Worm (Caenorhabditis elegans): ENCODE data around the gene gsto-3.

DNA sequence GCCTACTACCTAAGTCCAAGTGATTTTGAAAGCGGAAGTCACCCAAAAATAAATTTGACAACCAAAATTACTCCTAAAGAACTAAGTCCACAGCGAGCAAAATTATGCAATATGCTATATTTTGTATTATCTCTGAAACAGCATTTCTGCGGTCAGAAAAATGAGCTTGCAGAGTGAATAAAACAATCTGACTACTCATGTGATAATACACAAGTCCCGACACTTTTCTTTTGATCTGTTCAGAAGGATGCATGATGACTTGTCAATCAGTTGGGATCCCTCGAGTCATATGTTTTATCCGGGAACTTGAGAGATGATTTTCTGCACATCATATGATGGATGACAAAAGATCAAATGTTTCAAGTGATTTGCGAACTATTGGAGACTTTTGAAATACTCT lies 4.0 kb upstream of the gsto-3 start:
- no peak for TF ChIP-seq ceh-82 (tag; optimal IDR thresholded peaks at IDR 0.05)
- TF ChIP-seq nhr-11 (tag; optimal IDR thresholded peaks at IDR 0.05) = no peak
- no peak for TF ChIP-seq elt-2 (tag; optimal IDR thresholded peaks at IDR 0.05)
- TF ChIP-seq R02D3.7 (tag; optimal IDR thresholded peaks at IDR 0.05) = no peak
- TF ChIP-seq nhr-237 (tag; optimal IDR thresholded peaks at IDR 0.05) = no peak
- TF ChIP-seq egl-27 (tag; optimal IDR thresholded peaks at IDR 0.05) = no peak
- no peak for TF ChIP-seq pqm-1 (tag; optimal IDR thresholded peaks at IDR 0.05)
- no peak for TF ChIP-seq lin-39 (tag; optimal IDR thresholded peaks at IDR 0.05)
- TF ChIP-seq nhr-12 (tag; optimal IDR thresholded peaks at IDR 0.05) = no peak
- TF ChIP-seq nhr-76 (tag; optimal IDR thresholded peaks at IDR 0.05) = no peak
- TF ChIP-seq ceh-9 (tag; optimal IDR thresholded peaks at IDR 0.05) = no peak
- no peak for TF ChIP-seq nfya-1 (tag; optimal IDR thresholded peaks at IDR 0.05; ENCODE audit: insufficient read depth)
- no peak for TF ChIP-seq snpc-4 (tag; optimal IDR thresholded peaks at IDR 0.05)
- TF ChIP-seq ama-1 (optimal IDR thresholded peaks at IDR 0.05) = no peak

Data from whole organism, L3 larva.